Worm (Caenorhabditis elegans) whole organism, late embryonic: ENCODE results near the gene K10H10.7.

Source experiments
- elt-2 ChIP-seq: sonication (generic microtip); optimal IDR thresholded peaks from 2 replicates; lab custom pipeline; 2016; ENCODE audit warnings: missing genetic modification reagents, missing genetic modification characterization, missing compliant biosample characterization
- npax-4 ChIP-seq: sonication (generic microtip); optimal IDR thresholded peaks from 2 replicates; lab custom pipeline; 2016; ENCODE audit warnings: missing genetic modification characterization, missing compliant biosample characterization

DNA sequence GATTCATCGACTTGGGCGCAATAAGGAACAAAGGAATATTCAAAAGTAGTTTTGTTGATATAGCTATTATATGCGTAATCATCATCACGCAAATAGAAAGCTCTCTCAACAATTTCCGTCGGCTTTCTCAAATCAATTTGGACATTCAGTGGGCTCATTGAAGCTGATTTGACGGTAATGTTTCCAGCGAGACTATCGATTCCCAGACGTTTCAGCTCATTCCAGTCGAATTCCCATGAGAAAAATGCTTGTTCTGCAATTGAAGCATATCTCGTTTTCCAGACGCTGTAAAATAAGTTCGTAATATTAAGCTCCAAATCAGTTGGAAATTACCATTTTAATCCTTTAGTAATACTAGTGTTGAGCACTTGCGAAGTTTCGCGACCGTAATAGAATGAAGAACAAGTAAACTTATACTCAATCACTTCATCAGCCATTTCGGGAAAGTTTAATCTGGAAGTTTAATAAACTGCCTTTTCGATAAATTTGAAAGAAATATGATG is 15.7 kb upstream of the K10H10.7 start, which contains the start of gene btb-20:
- TF ChIP-seq elt-2 (tag; lab: Kevin White, UChicago) (no peak), npax-4 (tag; lab: Kevin White, UChicago) (no peak)
